Fruit fly (Drosophila melanogaster) whole organism, adult: ENCODE results near the gene CG4438.

ENCODE experiments used
- CG12768 ChIP-seq: fragments of 200-800 bp; sonication (Bioruptor generic); optimal IDR thresholded peaks from 2 replicates; lab custom pipeline; 2017; ENCODE audit warnings: missing biosample characterization, missing genetic modification characterization, mild to moderate bottlenecking, moderate library complexity, missing genetic modification reagents
- CG7045 ChIP-seq: fragments of 200-800 bp; sonication (Bioruptor generic); optimal IDR thresholded peaks from 2 replicates; lab custom pipeline; 2017; ENCODE audit warnings: missing biosample characterization, mild to moderate bottlenecking, missing genetic modification characterization
- CG7101 ChIP-seq: fragments of 200-800 bp; sonication (Bioruptor generic); optimal IDR thresholded peaks from 2 replicates; lab custom pipeline; 2018; ENCODE audit warnings: missing biosample characterization, mild to moderate bottlenecking, missing genetic modification characterization, moderate library complexity
- Hr96 ChIP-seq: fragments of 200-800 bp; sonication (Bioruptor generic); optimal IDR thresholded peaks from 2 replicates; lab custom pipeline; 2016; ENCODE audit warnings: missing biosample characterization, missing genetic modification characterization
- cic ChIP-seq: fragments of 200-800 bp; sonication (Bioruptor generic); optimal IDR thresholded peaks from 2 replicates; lab custom pipeline; 2017; ENCODE audit warnings: missing biosample characterization, mild to moderate bottlenecking, missing genetic modification characterization, moderate library complexity
- kay ChIP-seq: fragments of 200-800 bp; sonication (Bioruptor generic); peaks from one replicate; lab custom pipeline; 2016; ENCODE audit warnings: missing biosample characterization, missing genetic modification characterization, borderline replicate concordance

DNA sequence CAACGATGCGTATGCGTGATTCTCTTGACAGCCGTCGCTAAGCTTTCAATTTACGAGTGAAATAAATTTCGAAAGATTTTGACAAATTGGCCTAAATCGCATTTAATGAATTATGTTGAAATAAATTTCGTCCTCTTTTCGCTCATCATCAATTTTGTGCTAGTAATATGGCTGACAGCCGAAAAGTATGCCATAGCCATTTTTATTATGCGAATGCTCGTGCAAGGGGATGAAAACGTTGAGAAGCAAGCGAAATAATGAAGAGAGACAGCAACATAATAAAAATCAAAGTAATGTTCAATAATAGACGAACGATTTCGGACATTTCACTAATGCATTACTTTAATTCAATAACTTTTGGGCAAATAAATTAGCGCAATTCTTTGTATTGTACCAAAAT is 11.5 kb downstream of the CG4438 start:
- TF ChIP-seq cic (GFP tag; lab: Kevin White, UChicago): no peak
- no peak for TF ChIP-seq CG7045
- no peak for TF ChIP-seq CG12768 (GFP tag; lab: Kevin White, UChicago)
- TF ChIP-seq CG7101 (tag; lab: Kevin White, UChicago): no peak
- TF ChIP-seq kay (GFP tag; lab: Kevin White, UChicago): peak; percentile 20
- TF ChIP-seq Hr96 (GFP tag; lab: Kevin White, UChicago): no peak
